Fruit fly (Drosophila melanogaster) whole organism, embryonic: ENCODE data around the gene Sas-6.
A peak's percentile ranks its signal among the peaks of the same experiment; 100 is the strongest.

Experiments used
- Antp ChIP-seq: fragments of 200-800 bp; sonication (Bioruptor generic); optimal IDR thresholded peaks from 3 replicates; lab custom pipeline; 2016; ENCODE audit warnings: missing biosample characterization, missing genetic modification characterization
- CG10147 ChIP-seq: fragments of 200-800 bp; sonication (Bioruptor generic); optimal IDR thresholded peaks from 2 replicates; lab custom pipeline; 2019; ENCODE audit warnings: missing biosample characterization, mild to moderate bottlenecking, missing genetic modification characterization, moderate library complexity
- CG13123 ChIP-seq: fragments of 200-800 bp; sonication (Bioruptor generic); optimal IDR thresholded peaks from 2 replicates; lab custom pipeline; 2016; ENCODE audit warnings: missing biosample characterization, missing genetic modification characterization
- CG13424 ChIP-seq: fragments of 200-800 bp; sonication (Bioruptor generic); optimal IDR thresholded peaks from 2 replicates; lab custom pipeline; 2019; ENCODE audit warnings: missing biosample characterization, mild to moderate bottlenecking, missing genetic modification characterization, moderate library complexity
- CG13775 ChIP-seq: fragments of 200-800 bp; sonication (Bioruptor generic); optimal IDR thresholded peaks from 3 replicates; lab custom pipeline; 2017; ENCODE audit warnings: missing biosample characterization, mild to moderate bottlenecking, missing genetic modification characterization
- CG15514 ChIP-seq: fragments of 200-800 bp; sonication (Bioruptor generic); optimal IDR thresholded peaks from 3 replicates; lab custom pipeline; 2017; ENCODE audit warnings: missing biosample characterization, missing genetic modification characterization, mild to moderate bottlenecking, moderate library complexity, missing genetic modification reagents
- CG17186 ChIP-seq: fragments of 200-800 bp; sonication (Bioruptor generic); optimal IDR thresholded peaks from 3 replicates; lab custom pipeline; 2017; ENCODE audit warnings: missing biosample characterization, missing genetic modification reagents, missing genetic modification characterization
- CG17359 ChIP-seq: fragments of 200-800 bp; sonication (Bioruptor generic); optimal IDR thresholded peaks from 3 replicates; lab custom pipeline; 2018; ENCODE audit warnings: missing biosample characterization, mild to moderate bottlenecking, missing genetic modification characterization, moderate library complexity
- CG17361 ChIP-seq: fragments of 200-800 bp; sonication (Bioruptor generic); IDR thresholded peaks from 3 replicates; pipeline ENCODE4 v1.3.6; 2022; ENCODE audit warnings: missing biosample characterization, missing genetic modification characterization
- CG18476 ChIP-seq: fragments of 200-800 bp; sonication (Bioruptor generic); optimal IDR thresholded peaks from 2 replicates; lab custom pipeline; 2016; ENCODE audit warnings: missing biosample characterization, mild to moderate bottlenecking, missing genetic modification characterization
- CG2116 ChIP-seq: fragments of 200-800 bp; sonication (Bioruptor generic); optimal IDR thresholded peaks from 3 replicates; lab custom pipeline; 2018; ENCODE audit warnings: missing biosample characterization, mild to moderate bottlenecking, missing genetic modification characterization
- CG2120 ChIP-seq: fragments of 200-800 bp; sonication (Bioruptor generic); optimal IDR thresholded peaks from 3 replicates; lab custom pipeline; 2016; ENCODE audit warnings: missing biosample characterization, missing genetic modification characterization
- CG30431 ChIP-seq: fragments of 200-800 bp; sonication (Bioruptor generic); optimal IDR thresholded peaks from 2 replicates; lab custom pipeline; 2017; ENCODE audit warnings: missing biosample characterization, missing genetic modification characterization
- CG32532 ChIP-seq: fragments of 200-800 bp; sonication (Bioruptor generic); IDR thresholded peaks from 2 replicates; pipeline ENCODE4 v1.3.6; 2022; ENCODE audit warnings: missing biosample characterization, missing genetic modification characterization
- CG3281 ChIP-seq: fragments of 200-800 bp; sonication (Bioruptor generic); optimal IDR thresholded peaks from 3 replicates; lab custom pipeline; 2017; ENCODE audit warnings: missing biosample characterization, mild to moderate bottlenecking, missing genetic modification characterization
- CG3838 ChIP-seq: fragments of 200-800 bp; sonication (Bioruptor generic); optimal IDR thresholded peaks from 3 replicates; lab custom pipeline; 2016; ENCODE audit warnings: missing biosample characterization, missing genetic modification characterization
- CG3995 ChIP-seq: fragments of 200-800 bp; sonication (Bioruptor generic); optimal IDR thresholded peaks from 3 replicates; lab custom pipeline; 2016; ENCODE audit warnings: missing biosample characterization, missing genetic modification characterization
- CG5245 ChIP-seq: fragments of 200-800 bp; sonication (Bioruptor generic); optimal IDR thresholded peaks from 3 replicates; lab custom pipeline; 2016; ENCODE audit warnings: missing biosample characterization, missing genetic modification characterization
- CG5953 ChIP-seq: fragments of 200-800 bp; sonication (Bioruptor generic); IDR thresholded peaks from 2 replicates; pipeline ENCODE4 v1.3.6; 2022; ENCODE audit warnings: missing biosample characterization, missing genetic modification characterization
- CG6272 ChIP-seq: fragments of 200-800 bp; sonication (Bioruptor generic); IDR thresholded peaks from 2 replicates; pipeline ENCODE4 v1.3.6; 2022; ENCODE audit warnings: missing biosample characterization, missing genetic modification characterization
- CG6791 ChIP-seq: fragments of 200-800 bp; sonication (Bioruptor generic); IDR thresholded peaks from 3 replicates; pipeline ENCODE4 v1.3.6; 2022; ENCODE audit warnings: missing biosample characterization, missing genetic modification characterization; ENCODE audit not compliant: partially characterized antibody
- CG7372 ChIP-seq: fragments of 200-800 bp; sonication (Bioruptor generic); IDR thresholded peaks from 2 replicates; pipeline ENCODE4 v1.3.6; 2022; ENCODE audit warnings: missing biosample characterization, missing genetic modification characterization
- CTCF ChIP-seq: fragments of 200-800 bp; sonication (Bioruptor generic); optimal IDR thresholded peaks from 2 replicates; lab custom pipeline; 2017; ENCODE audit warnings: missing biosample characterization, mild to moderate bottlenecking, missing genetic modification characterization, moderate library complexity
- Eip74EF ChIP-seq, 2 experiments: fragments of 200-800 bp in 1 of 2; fragments of >200 bp in 1 of 2; sonication (Bioruptor generic) in 1 of 2; optimal IDR thresholded peaks; 2 replicates each; lab custom pipeline; 2017 to 2019; ENCODE audit warnings: missing biosample characterization in 2 of 2, missing genetic modification characterization in 2 of 2, mild to moderate bottlenecking in 1 of 2, moderate library complexity in 1 of 2
- Ets97D ChIP-seq: fragments of 200-800 bp; sonication (Bioruptor generic); optimal IDR thresholded peaks from 3 replicates; lab custom pipeline; 2016; ENCODE audit warnings: missing biosample characterization, missing genetic modification characterization
- HmgD ChIP-seq: fragments of 200-800 bp; sonication (Bioruptor generic); optimal IDR thresholded peaks from 3 replicates; lab custom pipeline; 2016; ENCODE audit warnings: missing biosample characterization, missing genetic modification characterization
- Meics ChIP-seq: fragments of 200-800 bp; sonication (Bioruptor generic); optimal IDR thresholded peaks from 2 replicates; lab custom pipeline; 2017; ENCODE audit warnings: missing biosample characterization, mild to moderate bottlenecking, missing genetic modification characterization
- Myb ChIP-seq: fragments of 200-800 bp; sonication (Bioruptor generic); optimal IDR thresholded peaks from 2 replicates; lab custom pipeline; 2016; ENCODE audit warnings: missing biosample characterization, missing genetic modification characterization
- NFAT ChIP-seq: fragments of 200-800 bp; sonication (Bioruptor generic); IDR thresholded peaks from 2 replicates; pipeline ENCODE4 v1.3.6; 2022; ENCODE audit warnings: missing biosample characterization, missing genetic modification characterization
- Nf-YC ChIP-seq: fragments of 200-800 bp; optimal IDR thresholded peaks from 3 replicates; lab custom pipeline; 2019; ENCODE audit warnings: missing biosample characterization, mild to moderate bottlenecking, missing genetic modification characterization, moderate library complexity
- Opbp ChIP-seq: fragments of 200-800 bp; sonication (Bioruptor generic); IDR thresholded peaks from 3 replicates; pipeline ENCODE4 v1.3.6; 2022; ENCODE audit warnings: missing biosample characterization, missing genetic modification characterization; ENCODE audit not compliant: partially characterized antibody
- Rfx ChIP-seq: fragments of 200-800 bp; sonication (Bioruptor generic); IDR thresholded peaks from 2 replicates; pipeline ENCODE4 v1.3.6; 2022; ENCODE audit warnings: missing biosample characterization, missing genetic modification characterization
- Scr ChIP-seq: fragments of 200-800 bp; sonication (Bioruptor generic); IDR thresholded peaks from 2 replicates; pipeline ENCODE4 v1.3.6; 2022; ENCODE audit warnings: missing biosample characterization, missing genetic modification characterization; ENCODE audit not compliant: partially characterized antibody
- TFAM ChIP-seq: fragments of 200-800 bp; sonication (Bioruptor generic); optimal IDR thresholded peaks from 2 replicates; lab custom pipeline; 2017; ENCODE audit warnings: missing biosample characterization, missing genetic modification characterization, inconsistent platforms
- bab2 ChIP-seq: fragments of 200-800 bp; sonication (Bioruptor generic); optimal IDR thresholded peaks from 2 replicates; lab custom pipeline; 2016; ENCODE audit warnings: missing biosample characterization, missing genetic modification characterization
- ci ChIP-seq: fragments of 200-800 bp; sonication (Bioruptor generic); IDR thresholded peaks from 3 replicates; pipeline ENCODE4 v1.3.6; 2022; ENCODE audit warnings: missing biosample characterization, missing genetic modification characterization
- cwo ChIP-seq: fragments of 200-800 bp; sonication (Bioruptor generic); optimal IDR thresholded peaks from 3 replicates; lab custom pipeline; 2017; ENCODE audit warnings: missing biosample characterization, missing genetic modification characterization, mild to moderate bottlenecking, moderate library complexity, missing genetic modification reagents
- da ChIP-seq: fragments of 200-800 bp; sonication (Bioruptor generic); optimal IDR thresholded peaks from 2 replicates; lab custom pipeline; 2016; ENCODE audit warnings: missing biosample characterization, missing genetic modification characterization
- dm ChIP-seq: fragments of 200-800 bp; sonication (Bioruptor generic); optimal IDR thresholded peaks from 3 replicates; lab custom pipeline; 2016; ENCODE audit warnings: missing biosample characterization, missing genetic modification characterization
- dysf ChIP-seq: fragments of 200-800 bp; sonication (Bioruptor generic); IDR thresholded peaks from 3 replicates; pipeline ENCODE4 v1.3.6; 2022; ENCODE audit warnings: missing biosample characterization, missing genetic modification characterization
- ems ChIP-seq: fragments of 200-800 bp; sonication (Bioruptor generic); optimal IDR thresholded peaks from 3 replicates; lab custom pipeline; 2016; ENCODE audit warnings: missing biosample characterization, missing genetic modification characterization
- eyg ChIP-seq: fragments of 200-800 bp; sonication (Bioruptor generic); optimal IDR thresholded peaks from 3 replicates; lab custom pipeline; 2016; ENCODE audit warnings: missing biosample characterization, missing genetic modification characterization
- gfzf ChIP-seq: fragments of 200-800 bp; sonication (Bioruptor generic); optimal IDR thresholded peaks from 2 replicates; lab custom pipeline; 2016; ENCODE audit warnings: missing biosample characterization, mild to moderate bottlenecking, missing genetic modification characterization, moderate library complexity
- grau ChIP-seq: fragments of 200-800 bp; optimal IDR thresholded peaks from 3 replicates; lab custom pipeline; 2019; ENCODE audit warnings: missing biosample characterization, mild to moderate bottlenecking, missing genetic modification characterization, moderate library complexity
- hb ChIP-seq: fragments of 200-800 bp; sonication (Bioruptor generic); IDR thresholded peaks from 3 replicates; pipeline ENCODE4 v1.3.6; 2022; ENCODE audit warnings: missing biosample characterization, missing genetic modification characterization; ENCODE audit not compliant: partially characterized antibody
- hbn ChIP-seq: fragments of 200-800 bp; sonication (Bioruptor generic); IDR thresholded peaks from 2 replicates; pipeline ENCODE4 v1.3.6; 2022; ENCODE audit warnings: missing biosample characterization, missing genetic modification characterization; ENCODE audit not compliant: partially characterized antibody
- hth ChIP-seq: fragments of >200 bp; optimal IDR thresholded peaks from 2 replicates; lab custom pipeline; 2017; ENCODE audit warnings: inconsistent platforms
- knrl ChIP-seq: fragments of 200-800 bp; sonication (Bioruptor generic); IDR thresholded peaks from 3 replicates; pipeline ENCODE4 v1.3.6; 2022; ENCODE audit warnings: missing biosample characterization, missing genetic modification characterization; ENCODE audit not compliant: partially characterized antibody
- mam ChIP-seq: fragments of 200-800 bp; sonication (Bioruptor generic); optimal IDR thresholded peaks from 3 replicates; lab custom pipeline; 2016; ENCODE audit warnings: missing biosample characterization, missing genetic modification characterization
- nmo ChIP-seq: fragments of 200-800 bp; sonication (Bioruptor generic); optimal IDR thresholded peaks from 2 replicates; lab custom pipeline; 2018; ENCODE audit warnings: missing biosample characterization, mild to moderate bottlenecking, missing genetic modification characterization, moderate library complexity
- sens ChIP-seq: fragments of 200-800 bp; sonication (Bioruptor generic); peaks from one replicate; lab custom pipeline; 2016; ENCODE audit warnings: missing biosample characterization, missing genetic modification characterization
- slp2 ChIP-seq: fragments of 200-800 bp; sonication (Bioruptor generic); optimal IDR thresholded peaks from 2 replicates; lab custom pipeline; 2016; ENCODE audit warnings: missing biosample characterization, missing genetic modification characterization

Gene Sas-6

dm6 chr3R:30004648-30005047 is 9.5 kb downstream of the Sas-6 start, which contains the start of the genes Nlp and Nph (continued):
- peak; percentile 43; the same call in 1 of the 2 replicates for TF ChIP-seq CG32532 (GFP tag; lab: Robert Waterston, UW)
- peak; percentile 64 for TF ChIP-seq CG3995 (GFP tag; lab: Kevin White, UChicago)
- no peak for TF ChIP-seq CG13123 (GFP tag; lab: Kevin White, UChicago)
- TF ChIP-seq ci (GFP tag; lab: Robert Waterston, UW): no peak
- peak; percentile 71 for TF ChIP-seq Ets97D (GFP tag; lab: Kevin White, UChicago)
- peak; percentile 77 for TF ChIP-seq CG6791
- TF ChIP-seq CG3281 (GFP tag; lab: Kevin White, UChicago): peak; percentile 39
- TF ChIP-seq CG10147 (GFP tag; lab: Kevin White, UChicago): no peak
- no peak for TF ChIP-seq slp2
- peak; percentile 76 for TF ChIP-seq Opbp (GFP tag; lab: Robert Waterston, UW)
- peak; percentile 85 for TF ChIP-seq CG15514 (GFP tag; lab: Kevin White, UChicago)
- peak; percentile 90 for TF ChIP-seq Scr
- TF ChIP-seq grau (tag; lab: Kevin White, UChicago): peak; percentile 35
- TF ChIP-seq eyg (GFP tag; lab: Kevin White, UChicago): no peak
- peak; percentile 10 for TF ChIP-seq CG3838
- TF ChIP-seq ems: peak; percentile 3
- TF ChIP-seq Meics (GFP tag; lab: Kevin White, UChicago): peak; percentile 74
- TF ChIP-seq hb (GFP tag; lab: Robert Waterston, UW): peak; percentile 83
- TF ChIP-seq CG5245: no peak
- TF ChIP-seq CG6272: no peak
- TF ChIP-seq knrl (GFP tag; lab: Robert Waterston, UW): peak; percentile 88
- TF ChIP-seq CTCF (GFP tag; lab: Kevin White, UChicago): peak; percentile 37
- TF ChIP-seq TFAM: no peak
- TF ChIP-seq NFAT (GFP tag; lab: Robert Waterston, UW): no peak
- peak; percentile 67 for TF ChIP-seq nmo
- TF ChIP-seq dm (GFP tag; lab: Kevin White, UChicago): peak; percentile 89
- TF ChIP-seq cwo: peak; percentile 33
- peak; percentile 0 for TF ChIP-seq CG17359 (tag; lab: Kevin White, UChicago)
- TF ChIP-seq gfzf: peak; percentile 26
- TF ChIP-seq CG2116 (GFP tag; lab: Kevin White, UChicago): peak; percentile 93
- peak; percentile 48; the same call in 1 of the 2 replicates for TF ChIP-seq Rfx (GFP tag; lab: Robert Waterston, UW)
- no peak for TF ChIP-seq HmgD
- TF ChIP-seq Antp (GFP tag; lab: Kevin White, UChicago): no peak
- TF ChIP-seq CG7372 (GFP tag; lab: Robert Waterston, UW): 0 out of 2 replicates have a peak, but pooled peaks have one; percentile 35
- TF ChIP-seq CG17361 (GFP tag; lab: Robert Waterston, UW): no peak
- peak; percentile 80 for TF ChIP-seq sens
- no peak for TF ChIP-seq da (GFP tag; lab: Kevin White, UChicago)
- TF ChIP-seq CG17186: peak; percentile 80
- peak; percentile 22; the same call in 1 of the 3 replicates for TF ChIP-seq dysf (GFP tag; lab: Robert Waterston, UW)
- TF ChIP-seq bab2 (GFP tag; lab: Kevin White, UChicago): peak; percentile 16
- no peak for TF ChIP-seq CG13775 (GFP tag; lab: Kevin White, UChicago)
- peak; percentile 26 for TF ChIP-seq Myb (GFP tag; lab: Kevin White, UChicago)
- TF ChIP-seq CG5953 (GFP tag; lab: Robert Waterston, UW): no peak
- TF ChIP-seq Eip74EF (GFP tag; optimal IDR thresholded peaks at IDR 0.05; lab: Kevin White, UChicago): no peak
- TF ChIP-seq CG18476 (GFP tag; lab: Kevin White, UChicago): peak; percentile 32
- TF ChIP-seq hbn: peak; percentile 88
- no peak for TF ChIP-seq hth
- TF ChIP-seq mam (GFP tag; lab: Kevin White, UChicago): peak; percentile 36
- TF ChIP-seq CG2120 (GFP tag; lab: Kevin White, UChicago): peak; percentile 45
- TF ChIP-seq Nf-YC: peak; percentile 39
- TF ChIP-seq CG13424 (tag; lab: Kevin White, UChicago): peak; percentile 15
- no peak for TF ChIP-seq CG30431 (GFP tag; lab: Kevin White, UChicago)
